Worm (Caenorhabditis elegans) whole organism, L4 larva: ENCODE data around the gene F58E6.4.

Source experiments
- F37D6.2 ChIP-seq: sonication (generic microtip); optimal IDR thresholded peaks from 2 replicates; lab custom pipeline; 2016; ENCODE audit warnings: mild to moderate bottlenecking, missing genetic modification characterization, missing compliant biosample characterization
- F49E8.2 ChIP-seq: sonication (generic microtip); optimal IDR thresholded peaks from 2 replicates; lab custom pipeline; 2016; ENCODE audit warnings: missing compliant biosample characterization, mild to moderate bottlenecking, missing genetic modification characterization, borderline replicate concordance
- R02D3.7 ChIP-seq: fragments of 150-350 bp; sonication (generic microtip); optimal IDR thresholded peaks from 3 replicates; lab custom pipeline; 2014; ENCODE audit warnings: missing biosample characterization, missing genetic modification characterization
- Y75B8A.6 ChIP-seq: fragments of 200-800 bp; sonication (Bioruptor generic); IDR thresholded peaks from 2 replicates; pipeline ENCODE4 v1.3.6; 2022; ENCODE audit warnings: missing genetic modification reagents, missing genetic modification characterization, missing compliant biosample characterization
- ZK546.5 ChIP-seq, 2 experiments: sonication (generic microtip); optimal IDR thresholded peaks; 2 replicates each; lab custom pipeline; 2017; ENCODE audit warnings: missing biosample characterization in 2 of 2, missing genetic modification characterization in 2 of 2
- ceh-28 ChIP-seq: fragments of 150-350 bp; optimal IDR thresholded peaks from 2 replicates; lab custom pipeline; 2014; ENCODE audit warnings: missing biosample characterization, missing genetic modification reagents, missing genetic modification characterization
- daf-12 ChIP-seq: fragments of 150-350 bp; optimal IDR thresholded peaks from 2 replicates; lab custom pipeline; 2014; ENCODE audit warnings: missing biosample characterization, missing genetic modification reagents, missing genetic modification characterization
- egl-27 ChIP-seq: sonication (generic microtip); optimal IDR thresholded peaks from 3 replicates; lab custom pipeline; 2017; ENCODE audit warnings: missing biosample characterization, missing genetic modification reagents, missing genetic modification characterization
- fkh-10 ChIP-seq: fragments of 150-350 bp; optimal IDR thresholded peaks from 2 replicates; lab custom pipeline; 2014; ENCODE audit warnings: missing biosample characterization, missing genetic modification reagents, missing genetic modification characterization
- lsy-2 ChIP-seq, 2 experiments: fragments of 150-350 bp in 1 of 2; sonication (generic microtip) in 1 of 2; optimal IDR thresholded peaks; 2 replicates each; lab custom pipeline; 2014 to 2017; ENCODE audit warnings: missing biosample characterization in 2 of 2, missing genetic modification characterization in 2 of 2
- mxl-3 ChIP-seq: fragments of 200-800 bp; sonication (Bioruptor generic); optimal IDR thresholded peaks from 2 replicates; lab custom pipeline; 2018; ENCODE audit warnings: mild to moderate bottlenecking, missing genetic modification characterization, missing compliant biosample characterization
- nhr-10 ChIP-seq: fragments of 150-350 bp; optimal IDR thresholded peaks from 2 replicates; lab custom pipeline; 2014; ENCODE audit warnings: missing biosample characterization, missing genetic modification characterization
- unc-39 ChIP-seq: sonication (generic microtip); optimal IDR thresholded peaks from 2 replicates; lab custom pipeline; 2017; ENCODE audit warnings: missing biosample characterization, missing genetic modification characterization

DNA sequence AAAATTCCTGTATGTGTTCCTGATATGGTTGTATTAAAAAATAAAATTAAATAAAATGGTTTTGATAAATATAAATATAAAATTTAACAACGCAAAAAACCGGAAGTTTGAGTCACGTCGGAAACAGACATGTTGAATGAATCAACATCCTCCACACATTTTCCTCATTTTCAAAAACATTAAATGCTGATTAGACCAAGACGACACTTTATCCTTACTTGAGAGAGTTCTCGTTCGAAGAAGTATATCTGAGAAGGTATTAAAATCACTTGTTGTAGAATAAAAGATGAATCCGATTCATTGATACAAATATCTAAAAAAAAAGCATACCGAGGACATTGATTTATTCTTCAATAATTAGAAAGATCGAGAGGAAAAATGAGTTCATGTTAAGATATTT is 48.0 kb upstream of the F58E6.4 start:
- no peak for TF ChIP-seq F37D6.2 (tag; lab: Kevin White, UChicago)
- TF ChIP-seq daf-12, result no peak
- no peak for TF ChIP-seq nhr-10 (tag; lab: Kevin White, UChicago)
- no peak for TF ChIP-seq unc-39
- TF ChIP-seq Y75B8A.6, result no peak
- TF ChIP-seq mxl-3 (GFP tag; lab: Kevin White, UChicago), result no peak
- TF ChIP-seq lsy-2 (tag; optimal IDR thresholded peaks at IDR 0.05; lab: Kevin White, UChicago), result no peak
- TF ChIP-seq ceh-28, result no peak
- no peak for TF ChIP-seq ZK546.5 (tag; optimal IDR thresholded peaks at IDR 0.05; lab: Kevin White, UChicago)
- TF ChIP-seq F49E8.2 (tag; lab: Kevin White, UChicago), result no peak
- TF ChIP-seq fkh-10 (GFP tag; lab: Kevin White, UChicago), result no peak
- TF ChIP-seq egl-27 (tag; lab: Kevin White, UChicago), result no peak
- no peak for TF ChIP-seq R02D3.7 (tag; lab: Kevin White, UChicago)
